Fruit fly (Drosophila melanogaster) whole organism, pupa: ENCODE data around the gene RPA2.

ENCODE experiments used
- CG13204 ChIP-seq: fragments of 200-800 bp; sonication (Bioruptor generic); optimal IDR thresholded peaks from 2 replicates; lab custom pipeline; 2018; ENCODE audit warnings: missing biosample characterization, mild to moderate bottlenecking, missing genetic modification characterization, moderate library complexity
- CG14655 ChIP-seq: fragments of 200-800 bp; sonication (Bioruptor generic); optimal IDR thresholded peaks from 3 replicates; lab custom pipeline; 2017; ENCODE audit warnings: mild to moderate bottlenecking, missing biosample characterization, missing genetic modification reagents, missing genetic modification characterization

DNA sequence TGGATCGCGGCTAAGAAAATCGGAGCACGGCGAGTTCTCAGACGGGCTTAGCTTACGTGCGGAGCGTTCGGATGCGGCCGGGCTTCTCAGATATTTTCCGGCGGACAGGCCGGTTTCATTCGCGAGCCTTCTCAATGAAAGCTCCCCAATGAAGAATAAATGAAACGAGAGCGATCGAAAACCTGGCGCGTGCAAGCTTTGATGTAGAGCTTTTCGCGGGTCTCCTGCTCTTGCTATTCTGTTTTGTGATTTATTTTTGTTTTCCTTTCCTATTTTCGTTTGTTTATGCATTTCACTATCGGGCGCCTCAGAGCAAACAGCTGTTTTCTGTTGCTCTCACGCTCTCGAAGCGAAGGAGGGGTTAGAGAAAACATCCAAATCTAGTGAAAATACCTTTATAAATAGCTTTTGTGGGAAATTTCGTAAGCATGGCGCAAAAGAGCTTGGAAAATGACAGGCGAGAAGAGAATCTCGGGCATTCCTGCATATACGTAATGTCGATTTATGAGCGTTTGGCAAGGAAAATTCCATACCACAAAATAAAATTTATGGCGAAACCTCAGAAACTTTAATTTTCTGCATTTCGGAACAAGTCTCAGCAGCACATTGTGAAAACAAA is 39.9 kb downstream of the RPA2 start:
- TF ChIP-seq CG13204 (GFP tag; lab: Kevin White, UChicago), result no peak
- TF ChIP-seq CG14655, result no peak
